Worm (Caenorhabditis elegans) whole organism, midembryonic: ENCODE measurements around the gene moc-5.

Experiments used
- T22C8.4 ChIP-seq: fragments of 200-800 bp; sonication (Bioruptor generic); IDR thresholded peaks from 2 replicates; pipeline ENCODE4 v1.3.6; 2022; ENCODE audit warnings: missing genetic modification characterization, missing compliant biosample characterization
- cog-1 ChIP-seq: sonication (generic microtip); optimal IDR thresholded peaks from 2 replicates; lab custom pipeline; 2016; ENCODE audit warnings: missing genetic modification characterization, missing compliant biosample characterization
- flt-1 ChIP-seq: fragments of 200-800 bp; sonication (Bioruptor generic); IDR thresholded peaks from 2 replicates; pipeline ENCODE4 v1.3.6; 2022; ENCODE audit warnings: missing genetic modification characterization, missing compliant biosample characterization
- klf-2 ChIP-seq: fragments of 200-800 bp; sonication (Bioruptor generic); conservative IDR thresholded peaks from 2 replicates; pipeline ENCODE4 v1.3.6; 2022; ENCODE audit warnings: missing genetic modification reagents, missing genetic modification characterization, missing compliant biosample characterization
- med-1 ChIP-seq: sonication (generic microtip); optimal IDR thresholded peaks from 2 replicates; lab custom pipeline; 2017; ENCODE audit warnings: missing genetic modification characterization, mild to moderate bottlenecking, missing compliant biosample characterization, antibody characterized with exemption, missing genetic modification reagents; ENCODE audit not compliant: insufficient read depth
- ref-1 ChIP-seq: fragments of 200-800 bp; sonication (Bioruptor generic); conservative IDR thresholded peaks from 2 replicates; pipeline ENCODE4 v1.3.6; 2022; ENCODE audit warnings: missing genetic modification reagents, missing genetic modification characterization, missing compliant biosample characterization
- tab-1 ChIP-seq: fragments of 200-800 bp; sonication (Bioruptor generic); IDR thresholded peaks from 2 replicates; pipeline ENCODE4 v1.3.6; 2022; ENCODE audit warnings: missing genetic modification characterization, missing compliant biosample characterization
- ztf-23 ChIP-seq: fragments of 200-800 bp; sonication (Bioruptor generic); IDR thresholded peaks from 2 replicates; pipeline ENCODE4 v1.3.6; 2022; ENCODE audit warnings: missing genetic modification reagents, missing genetic modification characterization, missing compliant biosample characterization
- ztf-29 ChIP-seq: fragments of 200-800 bp; sonication (Bioruptor generic); IDR thresholded peaks from 2 replicates; pipeline ENCODE4 v1.3.6; 2022; ENCODE audit warnings: missing genetic modification reagents, missing genetic modification characterization, missing compliant biosample characterization

moc-5 gene

ce11 chrX:9539294-9540030 is 26.3 kb downstream of the moc-5 start, which contains the start of gene nuc-1:
Gene nuc-1, plus strand, starts transcription at chrX:9539905.
- TF ChIP-seq med-1 (GFP tag; lab: Kevin White, UChicago) (no peak), ztf-29 (GFP tag; lab: Robert Waterston, UW) (no peak), cog-1 (no peak), ztf-23 (no peak), flt-1 (no peak), tab-1 (no peak), T22C8.4 (GFP tag; lab: Robert Waterston, UW) (no peak), ref-1 (no peak), klf-2 (GFP tag; lab: Robert Waterston, UW) (no peak)

ce11 chrX:9537538-9538172 is 28.1 kb downstream of the moc-5 start:
- TF ChIP-seq tab-1 (no peak), T22C8.4 (GFP tag; lab: Robert Waterston, UW) (no peak), ztf-23 (no peak), ztf-29 (GFP tag; lab: Robert Waterston, UW) (no peak), med-1 (GFP tag; lab: Kevin White, UChicago) (no peak), flt-1 (no peak), cog-1 (no peak), ref-1 (no peak), klf-2 (GFP tag; lab: Robert Waterston, UW) (no peak)

DNA sequence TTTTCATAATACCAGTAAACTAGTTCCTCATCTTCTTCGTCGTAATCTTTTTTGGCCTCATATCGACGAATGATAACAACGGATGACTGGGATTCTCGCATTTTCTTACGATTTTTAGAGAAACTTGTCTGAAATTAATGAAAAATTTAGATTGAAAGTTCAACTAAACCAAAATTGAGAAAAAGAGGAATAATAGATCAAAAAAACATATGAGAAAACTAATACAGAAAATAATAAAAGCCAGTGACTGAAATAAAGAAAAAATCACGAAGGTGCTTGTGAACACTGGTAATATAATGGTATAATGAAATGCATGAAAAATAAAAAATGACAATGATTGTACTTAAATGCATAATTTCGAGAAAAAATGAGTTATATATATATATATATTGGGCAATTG is 29.1 kb downstream of the moc-5 start, which contains the start of gene C07B5.8:
Gene C07B5.8, minus strand, starts transcription at position 101 of the 400 bp plus-strand sequence.
- no peak for TF ChIP-seq med-1 (GFP tag; lab: Kevin White, UChicago)
- TF ChIP-seq tab-1 = no peak
- TF ChIP-seq ztf-23 = no peak
- TF ChIP-seq cog-1 = no peak
- no peak for TF ChIP-seq T22C8.4 (GFP tag; lab: Robert Waterston, UW)
- no peak for TF ChIP-seq klf-2 (GFP tag; lab: Robert Waterston, UW)
- no peak for TF ChIP-seq ref-1
- no peak for TF ChIP-seq flt-1

- TF ChIP-seq ztf-29 (GFP tag; lab: Robert Waterston, UW) = no peak
- TF ChIP-seq cog-1 = no peak
- TF ChIP-seq klf-2 (GFP tag; lab: Robert Waterston, UW) = no peak
- no peak for TF ChIP-seq T22C8.4 (GFP tag; lab: Robert Waterston, UW)
- no peak for TF ChIP-seq tab-1
- no peak for TF ChIP-seq flt-1
- TF ChIP-seq ztf-23 = no peak
- TF ChIP-seq med-1 (GFP tag; lab: Kevin White, UChicago) = no peak
- no peak for TF ChIP-seq ref-1
Observed at ce11 chrX:9536008-9536407, 29.8 kb downstream of the moc-5 start.

DNA sequence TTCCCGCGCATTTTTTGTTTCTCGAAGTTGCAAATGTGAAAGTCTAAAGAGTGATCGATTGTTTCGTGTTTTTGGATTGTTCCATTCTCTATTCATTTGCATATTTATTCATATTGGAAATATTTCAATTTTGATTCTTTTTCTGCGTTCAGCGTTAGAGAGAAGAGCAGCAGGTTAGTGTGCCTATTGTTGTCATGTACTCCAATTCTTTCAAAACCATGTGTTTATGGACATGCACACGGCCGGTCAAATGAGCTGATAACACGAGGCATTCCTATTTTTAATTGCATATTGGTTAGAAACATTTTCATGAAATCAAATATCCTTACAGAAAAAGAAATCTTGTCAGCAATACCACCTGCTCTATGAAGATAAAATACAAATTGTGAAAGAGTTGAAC is 34.1 kb downstream of the moc-5 start:
- TF ChIP-seq med-1 (GFP tag; lab: Kevin White, UChicago) = no peak
- no peak for TF ChIP-seq cog-1
- TF ChIP-seq T22C8.4 (GFP tag; lab: Robert Waterston, UW) = no peak
- TF ChIP-seq ztf-23 = no peak
- TF ChIP-seq klf-2 (GFP tag; lab: Robert Waterston, UW) = no peak
- TF ChIP-seq flt-1 = no peak
- no peak for TF ChIP-seq ztf-29 (GFP tag; lab: Robert Waterston, UW)
- no peak for TF ChIP-seq tab-1
- TF ChIP-seq ref-1 = no peak

ce11 chrX:9529360-9529759 is 36.4 kb downstream of the moc-5 start, which contains the start of gene C07B5.4:
Gene C07B5.4, plus strand, starts transcription at chrX:9529660.
- TF ChIP-seq tab-1 (no peak), ztf-23 (no peak), T22C8.4 (GFP tag; lab: Robert Waterston, UW) (no peak), cog-1 (no peak), klf-2 (GFP tag; lab: Robert Waterston, UW) (no peak), ref-1 (no peak), med-1 (GFP tag; lab: Kevin White, UChicago) (no peak), ztf-29 (GFP tag; lab: Robert Waterston, UW) (no peak), flt-1 (no peak)

DNA sequence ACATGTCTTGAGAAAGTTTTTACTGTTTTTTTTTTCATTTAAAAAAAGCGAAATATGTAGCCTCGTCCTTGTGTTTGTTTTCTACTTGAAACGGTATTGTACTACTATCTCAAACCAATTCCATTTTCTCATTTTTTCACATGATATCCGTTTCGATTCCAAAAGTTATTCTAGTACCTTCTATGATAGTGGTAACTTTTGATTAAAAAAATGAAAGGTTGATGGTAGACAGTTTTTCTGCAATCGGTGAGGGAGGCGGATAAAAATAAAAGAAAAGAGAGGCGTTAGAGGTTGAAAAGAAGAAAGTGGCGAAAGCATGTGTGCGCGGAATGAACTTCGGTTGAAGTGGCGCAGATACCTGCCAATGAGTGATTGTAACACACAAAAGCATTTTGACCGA is 37.9 kb downstream of the moc-5 start:
- TF ChIP-seq ztf-23 (no peak), ztf-29 (GFP tag; lab: Robert Waterston, UW) (no peak), tab-1 (no peak), ref-1 (no peak), T22C8.4 (GFP tag; lab: Robert Waterston, UW) (no peak), flt-1 (no peak), cog-1 (no peak), klf-2 (GFP tag; lab: Robert Waterston, UW) (no peak), med-1 (GFP tag; lab: Kevin White, UChicago) (no peak)

ce11 chrX:9523118-9523517 is 42.7 kb downstream of the moc-5 start, which contains the start of gene C07B5.3:
Gene C07B5.3, minus strand, starts transcription at chrX:9523218.
- TF ChIP-seq tab-1 = no peak
- no peak for TF ChIP-seq klf-2 (GFP tag; lab: Robert Waterston, UW)
- TF ChIP-seq ztf-23 = no peak
- TF ChIP-seq T22C8.4 (GFP tag; lab: Robert Waterston, UW) = no peak
- TF ChIP-seq flt-1 = no peak
- no peak for TF ChIP-seq ref-1
- TF ChIP-seq ztf-29 (GFP tag; lab: Robert Waterston, UW) = no peak
- no peak for TF ChIP-seq cog-1
- TF ChIP-seq med-1 (GFP tag; lab: Kevin White, UChicago) = no peak

DNA sequence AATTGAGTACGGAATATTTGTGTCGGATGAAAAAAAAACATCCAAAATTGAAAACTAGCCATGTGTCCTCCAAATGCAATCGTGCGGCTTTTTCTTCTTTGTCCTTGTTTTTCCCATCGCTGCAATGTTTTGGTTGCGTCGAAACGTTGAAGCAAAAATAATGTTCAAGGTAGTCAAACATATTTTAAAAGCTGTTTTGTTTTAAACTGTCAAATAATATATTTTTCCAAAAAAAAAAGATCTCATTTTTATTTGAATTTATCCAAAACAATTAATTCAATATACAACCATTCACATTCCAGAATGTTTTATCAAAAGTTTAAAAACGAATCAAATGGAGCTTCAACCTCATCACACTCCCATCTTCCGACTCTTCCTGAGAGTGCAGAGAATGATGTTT is 47.1 kb downstream of the moc-5 start, which contains the start of gene C07B5.6:
Gene C07B5.6, plus strand, starts transcription at position 301 of the 400 bp plus-strand sequence.
- TF ChIP-seq klf-2 (GFP tag; lab: Robert Waterston, UW) (no peak), flt-1 (no peak), tab-1 (no peak), med-1 (GFP tag; lab: Kevin White, UChicago) (no peak), ztf-29 (GFP tag; lab: Robert Waterston, UW) (no peak), ref-1 (no peak), ztf-23 (no peak), T22C8.4 (GFP tag; lab: Robert Waterston, UW) (no peak), cog-1 (no peak)
